Worm (Caenorhabditis elegans) whole organism, early embryonic: ENCODE results near the gene EEED8.13.

Experiments
- B0310.2 ChIP-seq: sonication (generic microtip); optimal IDR thresholded peaks from 2 replicates; lab custom pipeline; 2016; ENCODE audit warnings: mild to moderate bottlenecking, missing genetic modification characterization, missing compliant biosample characterization
- aly-1 ChIP-seq: sonication (generic microtip); optimal IDR thresholded peaks from 2 replicates; lab custom pipeline; 2016; ENCODE audit warnings: missing genetic modification characterization, missing compliant biosample characterization
- ama-1 ChIP-seq: fragments of 150-350 bp; optimal IDR thresholded peaks from 2 replicates; lab custom pipeline; 2014
- ceh-13 ChIP-seq: fragments of 200-800 bp; sonication (Bioruptor generic); optimal IDR thresholded peaks from 2 replicates; lab custom pipeline; 2018; ENCODE audit warnings: mild to moderate bottlenecking, missing genetic modification characterization, missing compliant biosample characterization
- ceh-36 ChIP-seq: sonication (generic microtip); optimal IDR thresholded peaks from 2 replicates; lab custom pipeline; 2016; ENCODE audit warnings: missing genetic modification characterization, inconsistent platforms, missing compliant biosample characterization
- ets-7 ChIP-seq: sonication (generic microtip); optimal IDR thresholded peaks from 2 replicates; lab custom pipeline; 2016; ENCODE audit warnings: missing genotype, missing genetic modification characterization, missing compliant biosample characterization
- flt-1 ChIP-seq: fragments of 200-800 bp; sonication (Bioruptor generic); IDR thresholded peaks from 2 replicates; pipeline ENCODE4 v1.3.6; 2022; ENCODE audit warnings: missing genetic modification characterization, missing compliant biosample characterization
- hmbx-1 ChIP-seq: sonication (generic microtip); optimal IDR thresholded peaks from 2 replicates; lab custom pipeline; 2016; ENCODE audit warnings: mild to moderate bottlenecking, missing genetic modification characterization, missing compliant biosample characterization
- hmg-4 ChIP-seq: fragments of 200-800 bp; sonication (Bioruptor generic); optimal IDR thresholded peaks from 2 replicates; lab custom pipeline; 2018; ENCODE audit warnings: mild to moderate bottlenecking, missing genetic modification characterization, missing compliant biosample characterization
- pes-1 ChIP-seq: fragments of 200-800 bp; sonication (Bioruptor generic); IDR thresholded peaks from 2 replicates; pipeline ENCODE4 v1.3.6; 2022; ENCODE audit warnings: missing genetic modification reagents, missing genetic modification characterization, missing compliant biosample characterization
- scrt-1 ChIP-seq: fragments of 200-800 bp; sonication (Bioruptor generic); IDR thresholded peaks from 2 replicates; pipeline ENCODE4 v1.3.6; 2022; ENCODE audit warnings: missing genetic modification characterization, missing compliant biosample characterization
- sea-1 ChIP-seq: fragments of 200-800 bp; sonication (Bioruptor generic); conservative IDR thresholded peaks from 2 replicates; pipeline ENCODE4 v1.3.6; 2022; ENCODE audit warnings: missing genetic modification characterization, missing compliant biosample characterization
- tbx-37 ChIP-seq: fragments of 200-800 bp; sonication (Bioruptor generic); conservative IDR thresholded peaks from 2 replicates; pipeline ENCODE4 v1.3.6; 2022; ENCODE audit warnings: missing genetic modification reagents, missing genetic modification characterization, missing compliant biosample characterization
- tra-4 ChIP-seq: sonication (generic microtip); optimal IDR thresholded peaks from 2 replicates; lab custom pipeline; 2017; ENCODE audit warnings: missing genetic modification characterization, missing compliant biosample characterization

ce11 chrII:5387217-5387616 is 25.1 kb downstream of the EEED8.13 start, which contains the start of gene ccpp-6:
- TF ChIP-seq sea-1 (GFP tag; lab: Robert Waterston, UW) (no peak), ets-7 (tag; lab: Kevin White, UChicago) (no peak), ceh-13 (GFP tag; lab: Kevin White, UChicago) (no peak), flt-1 (GFP tag; lab: Robert Waterston, UW) (no peak), ama-1 (lab: Kevin White, UChicago) (no peak), ceh-36 (no peak), aly-1 (tag; lab: Kevin White, UChicago) (no peak), tra-4 (no peak), tbx-37 (GFP tag; lab: Robert Waterston, UW) (no peak), hmbx-1 (tag; lab: Kevin White, UChicago) (no peak), hmg-4 (GFP tag; lab: Kevin White, UChicago) (no peak), pes-1 (GFP tag; lab: Robert Waterston, UW) (no peak), scrt-1 (GFP tag; lab: Robert Waterston, UW) (no peak), B0310.2 (no peak)
